Worm (Caenorhabditis elegans) whole organism, L2 larva: ENCODE measurements around the gene tbb-1.

Experiments
- C34F6.9 ChIP-seq: fragments of 150-350 bp; optimal IDR thresholded peaks from 2 replicates; lab custom pipeline; 2014; ENCODE audit warnings: missing biosample characterization, missing genetic modification characterization
- F13H6.1 ChIP-seq: sonication (generic microtip); optimal IDR thresholded peaks from 2 replicates; lab custom pipeline; 2016; ENCODE audit warnings: missing genetic modification characterization, missing compliant biosample characterization
- Y55F3AM.14 ChIP-seq: fragments of 200-800 bp; sonication (Bioruptor generic); optimal IDR thresholded peaks from 2 replicates; lab custom pipeline; 2018; ENCODE audit warnings: mild to moderate bottlenecking, missing genetic modification characterization, missing compliant biosample characterization
- ZK546.5 ChIP-seq: sonication (generic microtip); optimal IDR thresholded peaks from 2 replicates; lab custom pipeline; 2017; ENCODE audit warnings: missing biosample characterization, missing genetic modification characterization
- alr-1 ChIP-seq: fragments of 150-350 bp; optimal IDR thresholded peaks from 2 replicates; lab custom pipeline; 2014; ENCODE audit warnings: missing biosample characterization, missing genetic modification characterization
- aly-2 ChIP-seq: fragments of 150-350 bp; optimal IDR thresholded peaks from 2 replicates; lab custom pipeline; 2014; ENCODE audit warnings: missing biosample characterization, missing genetic modification characterization
- ama-1 ChIP-seq: fragments of 150-350 bp; optimal IDR thresholded peaks from 2 replicates; lab custom pipeline; 2018; ENCODE audit warnings: inconsistent platforms
- blmp-1 ChIP-seq: sonication (generic microtip); optimal IDR thresholded peaks from 2 replicates; lab custom pipeline; 2017; ENCODE audit warnings: missing genetic modification characterization, mild to moderate bottlenecking, missing compliant biosample characterization, antibody characterized with exemption, moderate library complexity; ENCODE audit not compliant: insufficient read depth
- ceh-16 ChIP-seq: fragments of 150-350 bp; optimal IDR thresholded peaks from 2 replicates; lab custom pipeline; 2014; ENCODE audit warnings: missing biosample characterization, missing genetic modification characterization
- ceh-82 ChIP-seq: fragments of 150-350 bp; optimal IDR thresholded peaks from 2 replicates; lab custom pipeline; 2014; ENCODE audit warnings: missing biosample characterization, missing genetic modification characterization
- crh-2 ChIP-seq: sonication (generic microtip); optimal IDR thresholded peaks from 2 replicates; lab custom pipeline; 2017; ENCODE audit warnings: missing biosample characterization, missing genetic modification characterization
- dmd-4 ChIP-seq: sonication (generic microtip); optimal IDR thresholded peaks from 2 replicates; lab custom pipeline; 2017; ENCODE audit warnings: missing biosample characterization, missing genetic modification characterization
- egl-27 ChIP-seq: sonication (generic microtip); optimal IDR thresholded peaks from 3 replicates; lab custom pipeline; 2017; ENCODE audit warnings: missing biosample characterization, missing genetic modification reagents, missing genetic modification characterization
- elt-1 ChIP-seq: fragments of 150-350 bp; optimal IDR thresholded peaks from 2 replicates; lab custom pipeline; 2014; ENCODE audit warnings: missing biosample characterization, missing genetic modification characterization
- fos-1 ChIP-seq: fragments of 150-350 bp; optimal IDR thresholded peaks from 2 replicates; lab custom pipeline; 2014; ENCODE audit warnings: missing biosample characterization, missing genetic modification characterization
- lin-13 ChIP-seq: fragments of 150-350 bp; optimal IDR thresholded peaks from 2 replicates; lab custom pipeline; 2014; ENCODE audit warnings: missing biosample characterization, missing genetic modification reagents, missing genetic modification characterization
- lsy-2 ChIP-seq, 2 experiments: fragments of 150-350 bp in 1 of 2; sonication (generic microtip) in 1 of 2; optimal IDR thresholded peaks; 2 replicates each; lab custom pipeline; 2014 to 2017; ENCODE audit warnings: missing biosample characterization in 2 of 2, missing genetic modification characterization in 2 of 2
- mbf-1 ChIP-seq: sonication (generic microtip); optimal IDR thresholded peaks from 2 replicates; lab custom pipeline; 2017; ENCODE audit warnings: missing biosample characterization, missing genetic modification characterization
- nhr-10 ChIP-seq: sonication (generic microtip); optimal IDR thresholded peaks from 2 replicates; lab custom pipeline; 2017; ENCODE audit warnings: missing biosample characterization, missing genetic modification characterization
- nhr-11 ChIP-seq: fragments of 150-350 bp; optimal IDR thresholded peaks from 2 replicates; lab custom pipeline; 2014; ENCODE audit warnings: missing biosample characterization, missing genetic modification characterization
- nhr-129 ChIP-seq: fragments of 150-350 bp; optimal IDR thresholded peaks from 2 replicates; lab custom pipeline; 2014; ENCODE audit warnings: missing biosample characterization, missing genetic modification characterization
- nhr-21 ChIP-seq: fragments of 150-350 bp; optimal IDR thresholded peaks from 2 replicates; lab custom pipeline; 2014; ENCODE audit warnings: missing biosample characterization, missing genetic modification characterization
- nhr-23 ChIP-seq: fragments of 150-350 bp; optimal IDR thresholded peaks from 2 replicates; lab custom pipeline; 2014; ENCODE audit warnings: missing biosample characterization, missing genetic modification reagents, missing genetic modification characterization
- nhr-25 ChIP-seq: fragments of 150-350 bp; sonication (generic microtip); optimal IDR thresholded peaks from 3 replicates; lab custom pipeline; 2014; ENCODE audit warnings: missing biosample characterization, missing genetic modification characterization
- nhr-6 ChIP-seq: fragments of 150-350 bp; optimal IDR thresholded peaks from 2 replicates; lab custom pipeline; 2014; ENCODE audit warnings: missing biosample characterization, missing genetic modification characterization
- nhr-77 ChIP-seq: fragments of 150-350 bp; optimal IDR thresholded peaks from 2 replicates; lab custom pipeline; 2014; ENCODE audit warnings: missing biosample characterization, missing genetic modification characterization
- peb-1 ChIP-seq: fragments of 150-350 bp; optimal IDR thresholded peaks from 2 replicates; lab custom pipeline; 2014; ENCODE audit warnings: missing biosample characterization, missing genetic modification characterization
- sem-4 ChIP-seq: fragments of 150-350 bp; optimal IDR thresholded peaks from 2 replicates; lab custom pipeline; 2014; ENCODE audit warnings: missing biosample characterization, missing genetic modification reagents, missing genetic modification characterization
- skn-1 ChIP-seq: sonication (generic microtip); optimal IDR thresholded peaks from 2 replicates; lab custom pipeline; 2017; ENCODE audit warnings: missing biosample characterization, missing genetic modification characterization
- sma-3 ChIP-seq: sonication (generic microtip); optimal IDR thresholded peaks from 2 replicates; lab custom pipeline; 2016; ENCODE audit warnings: missing genetic modification reagents, missing genetic modification characterization, missing compliant biosample characterization
- sma-9 ChIP-seq, 2 experiments: fragments of 150-350 bp in 1 of 2; sonication (generic microtip) in 1 of 2; optimal IDR thresholded peaks; 2 replicates each; lab custom pipeline; 2014 to 2016; ENCODE audit warnings: missing genetic modification characterization in 2 of 2, mild to moderate bottlenecking in 1 of 2, missing biosample characterization in 1 of 2, missing compliant biosample characterization in 1 of 2, missing genetic modification reagents in 1 of 2, moderate library complexity in 1 of 2
- unc-39 ChIP-seq: fragments of 150-350 bp; optimal IDR thresholded peaks from 2 replicates; lab custom pipeline; 2014; ENCODE audit warnings: missing biosample characterization, missing genetic modification characterization
- unc-55 ChIP-seq: fragments of 150-350 bp; sonication (generic microtip); optimal IDR thresholded peaks from 3 replicates; lab custom pipeline; 2014; ENCODE audit warnings: missing biosample characterization, missing genetic modification reagents, missing genetic modification characterization
- unc-62 ChIP-seq: fragments of 150-350 bp; optimal IDR thresholded peaks from 2 replicates; lab custom pipeline; 2014; ENCODE audit warnings: missing biosample characterization, missing genetic modification reagents, missing genetic modification characterization
- ztf-1 ChIP-seq: fragments of 200-800 bp; sonication (Bioruptor generic); conservative IDR thresholded peaks from 2 replicates; pipeline ENCODE4 v1.3.6; 2022; ENCODE audit warnings: missing genetic modification characterization, missing compliant biosample characterization
- ztf-4 ChIP-seq: fragments of 150-350 bp; optimal IDR thresholded peaks from 2 replicates; lab custom pipeline; 2014; ENCODE audit warnings: missing biosample characterization, missing genetic modification characterization

The tbb-1 gene

ce11 chrIII:10716091-10716490 is 26.1 kb downstream of the tbb-1 start, which contains the start of gene W09D10.4:
W09D10.4 (minus strand) TSS chrIII:10716191.
- TF ChIP-seq ztf-1, result no peak
- peak; percentile 20 for TF ChIP-seq F13H6.1
- TF ChIP-seq ceh-82 (tag; lab: Kevin White, UChicago), result no peak
- peak; percentile 32 for TF ChIP-seq sma-9 (GFP tag; optimal IDR thresholded peaks at IDR 0.05; lab: Kevin White, UChicago)
- TF ChIP-seq sma-9 (tag; optimal IDR thresholded peaks at IDR 0.05; lab: Kevin White, UChicago), result no peak
- peak; percentile 10 for TF ChIP-seq nhr-129 (tag; lab: Kevin White, UChicago)

DNA sequence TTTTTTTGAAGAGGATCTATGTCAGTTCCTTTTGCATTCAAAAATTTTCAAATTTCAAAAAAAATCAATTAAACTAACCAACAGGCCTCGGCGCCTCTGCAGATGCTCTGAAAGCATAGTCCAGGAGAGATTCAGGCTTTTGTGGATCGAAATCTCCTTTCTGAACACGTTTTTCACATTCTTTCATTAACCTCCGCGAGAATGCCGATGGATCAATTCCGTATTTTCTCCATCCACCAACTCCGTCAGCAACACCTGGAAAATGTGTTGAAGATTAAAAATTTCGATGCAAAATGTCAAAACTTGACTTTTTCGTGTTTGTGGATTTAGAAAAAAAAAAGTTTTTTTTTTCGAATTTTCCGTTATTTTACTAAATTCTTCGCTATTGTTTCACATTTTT is 27.7 kb downstream of the tbb-1 start:
- TF ChIP-seq sma-3 (GFP tag; lab: Kevin White, UChicago) (no peak), unc-62 (GFP tag; lab: Kevin White, UChicago) (no peak), ama-1 (no peak), nhr-23 (no peak), lin-13 (GFP tag; lab: Kevin White, UChicago) (no peak), sma-9 (GFP tag; optimal IDR thresholded peaks at IDR 0.05; lab: Kevin White, UChicago) (no peak), sma-9 (tag; optimal IDR thresholded peaks at IDR 0.05; lab: Kevin White, UChicago) (no peak), fos-1 (no peak), nhr-25 (tag; lab: Kevin White, UChicago) (no peak), nhr-77 (tag; lab: Kevin White, UChicago) (no peak), lsy-2 (tag; optimal IDR thresholded peaks at IDR 0.05; lab: Kevin White, UChicago) (no peak), unc-55 (GFP tag; lab: Kevin White, UChicago) (no peak), nhr-21 (tag; lab: Kevin White, UChicago) (no peak), nhr-6 (tag; lab: Kevin White, UChicago) (no peak), F13H6.1 (no peak), blmp-1 (tag; lab: Kevin White, UChicago) (no peak), alr-1 (tag; lab: Kevin White, UChicago) (no peak), mbf-1 (tag; lab: Kevin White, UChicago) (no peak), ztf-1 (no peak), peb-1 (tag; lab: Kevin White, UChicago) (no peak), aly-2 (tag; lab: Kevin White, UChicago) (no peak)

ce11 chrIII:10711192-10711673 is 31.0 kb downstream of the tbb-1 start, which contains the start of gene W09D10.5:
W09D10.5 (minus strand) TSS chrIII:10711536.
- TF ChIP-seq ztf-4 (tag; lab: Kevin White, UChicago) (peak; percentile 32), nhr-129 (tag; lab: Kevin White, UChicago) (peak; percentile 26), nhr-21 (tag; lab: Kevin White, UChicago) (peak; percentile 34), blmp-1 (tag; lab: Kevin White, UChicago) (no peak), ama-1 (peak; percentile 16), ZK546.5 (no peak), mbf-1 (tag; lab: Kevin White, UChicago) (no peak), nhr-6 (tag; lab: Kevin White, UChicago) (peak; percentile 3), fos-1 (peak; percentile 70), elt-1 (tag; lab: Kevin White, UChicago) (no peak), nhr-11 (tag; lab: Kevin White, UChicago) (no peak), ceh-16 (tag; lab: Kevin White, UChicago) (peak; percentile 24), sma-3 (GFP tag; lab: Kevin White, UChicago) (peak; percentile 48), F13H6.1 (peak; percentile 4), Y55F3AM.14 (GFP tag; lab: Kevin White, UChicago) (no peak), nhr-10 (tag; lab: Kevin White, UChicago) (no peak), lsy-2 (tag; optimal IDR thresholded peaks at IDR 0.05; lab: Kevin White, UChicago) (peak in 1 of 2 experiments; percentile 36), crh-2 (tag; lab: Kevin White, UChicago) (no peak)

DNA sequence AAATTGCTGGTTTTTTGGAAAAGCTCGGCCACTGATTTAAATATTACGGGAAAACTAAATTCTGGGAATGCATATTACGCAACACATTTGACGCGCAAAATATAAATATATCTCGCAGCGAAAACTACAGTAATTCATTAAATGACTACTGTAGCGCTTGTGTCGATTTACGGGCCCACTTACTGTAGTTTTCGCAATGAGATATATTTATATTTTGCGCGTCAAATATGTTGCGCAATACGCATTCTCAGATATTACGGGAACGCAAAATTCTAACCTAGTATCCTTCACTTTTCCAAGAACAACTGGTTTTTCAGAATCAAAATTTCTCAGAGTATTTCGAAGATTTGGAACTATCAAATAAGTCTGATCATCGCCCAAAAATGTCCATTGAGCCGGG is 32.6 kb downstream of the tbb-1 start:
- TF ChIP-seq dmd-4 (tag; lab: Kevin White, UChicago), result no peak
- TF ChIP-seq Y55F3AM.14 (GFP tag; lab: Kevin White, UChicago), result no peak
- TF ChIP-seq crh-2 (tag; lab: Kevin White, UChicago), result no peak
- TF ChIP-seq sem-4, result no peak
- TF ChIP-seq C34F6.9 (tag; lab: Kevin White, UChicago), result no peak
- TF ChIP-seq nhr-11 (tag; lab: Kevin White, UChicago), result no peak
- no peak for TF ChIP-seq alr-1 (tag; lab: Kevin White, UChicago)
- TF ChIP-seq ceh-16 (tag; lab: Kevin White, UChicago), result no peak
- no peak for TF ChIP-seq unc-55 (GFP tag; lab: Kevin White, UChicago)
- TF ChIP-seq nhr-6 (tag; lab: Kevin White, UChicago), result no peak
- no peak for TF ChIP-seq egl-27 (tag; lab: Kevin White, UChicago)
- no peak for TF ChIP-seq unc-62 (GFP tag; lab: Kevin White, UChicago)
- TF ChIP-seq nhr-77 (tag; lab: Kevin White, UChicago), result no peak
- no peak for TF ChIP-seq unc-39 (tag; lab: Kevin White, UChicago)
- TF ChIP-seq fos-1, result no peak
- no peak for TF ChIP-seq sma-3 (GFP tag; lab: Kevin White, UChicago)
- no peak for TF ChIP-seq peb-1 (tag; lab: Kevin White, UChicago)
- no peak for TF ChIP-seq skn-1 (tag; lab: Kevin White, UChicago)
